Fruit fly (Drosophila melanogaster): ENCODE data around the gene CG15465.

The CG15465 gene

dm6 chrX:5061989-5062388 lies 23.6 kb upstream of the CG15465 start (continued):
- no peak for TF ChIP-seq Gug (GFP tag; IDR thresholded peaks at IDR 0.05)
- no peak for TF ChIP-seq CG8281 (tag; optimal IDR thresholded peaks at IDR 0.05)
- no peak; the same call in none of the 2 replicates for TF ChIP-seq Rfx (GFP tag; IDR thresholded peaks at IDR 0.05)
- TF ChIP-seq lov (optimal IDR thresholded peaks at IDR 0.05): no peak
- no peak for TF ChIP-seq lov (GFP tag; IDR thresholded peaks at IDR 0.05)
- TF ChIP-seq insv (GFP tag; optimal IDR thresholded peaks at IDR 0.05): no peak
- TF ChIP-seq Ets65A (GFP tag): peak; percentile 12
- TF ChIP-seq CG12155 (GFP tag; optimal IDR thresholded peaks at IDR 0.05): no peak
- TF ChIP-seq gcm (GFP tag; optimal IDR thresholded peaks at IDR 0.05): no peak
- no peak for TF ChIP-seq CG16779 (GFP tag; IDR thresholded peaks at IDR 0.05)
- TF ChIP-seq CG13123 (GFP tag; optimal IDR thresholded peaks at IDR 0.05): no peak
- no peak for TF ChIP-seq CG3281 (GFP tag; optimal IDR thresholded peaks at IDR 0.05)
- TF ChIP-seq Neu2 (GFP tag; optimal IDR thresholded peaks at IDR 0.05; ENCODE audit: borderline replicate concordance): no peak
- TF ChIP-seq Sox102F (GFP tag; optimal IDR thresholded peaks at IDR 0.05): peak; percentile 13
- TF ChIP-seq cas (GFP tag; IDR thresholded peaks at IDR 0.05): no peak
- TF ChIP-seq hbn (GFP tag; IDR thresholded peaks at IDR 0.05; ENCODE audit: partially characterized antibody): no peak
- TF ChIP-seq pho (GFP tag; optimal IDR thresholded peaks at IDR 0.05): no peak
- TF ChIP-seq cwo (GFP tag; optimal IDR thresholded peaks at IDR 0.05): no peak
- no peak for TF ChIP-seq CG8290 (GFP tag; optimal IDR thresholded peaks at IDR 0.05)
- TF ChIP-seq CG8290 (tag; optimal IDR thresholded peaks at IDR 0.05): no peak
- TF ChIP-seq CG5180 (GFP tag; optimal IDR thresholded peaks at IDR 0.05): no peak
- no peak for TF ChIP-seq run (tag; optimal IDR thresholded peaks at IDR 0.05)
- no peak for TF ChIP-seq CG6272 (GFP tag; IDR thresholded peaks at IDR 0.05)
- no peak for TF ChIP-seq croc (GFP tag; conservative IDR thresholded peaks at IDR 0.05)
- TF ChIP-seq TFAM (GFP tag; optimal IDR thresholded peaks at IDR 0.05): no peak
- no peak for TF ChIP-seq CG10654 (GFP tag; optimal IDR thresholded peaks at IDR 0.05)
- no peak for TF ChIP-seq CkIIα-i1 (GFP tag; IDR thresholded peaks at IDR 0.05)
- TF ChIP-seq cg (GFP tag; optimal IDR thresholded peaks at IDR 0.05): no peak
- TF ChIP-seq CG1647 (GFP tag; optimal IDR thresholded peaks at IDR 0.05): no peak
- no peak for TF ChIP-seq CG11560 (tag; IDR thresholded peaks at IDR 0.05)
- TF ChIP-seq CG6683 (GFP tag; optimal IDR thresholded peaks at IDR 0.05): no peak
- TF ChIP-seq B-H1 (GFP tag; IDR thresholded peaks at IDR 0.05): peak; percentile 36; the same call in 2 of the 3 replicates
- TF ChIP-seq CG6791 (GFP tag; IDR thresholded peaks at IDR 0.05; ENCODE audit: partially characterized antibody): no peak
- no peak for TF ChIP-seq corto (GFP tag; optimal IDR thresholded peaks at IDR 0.05)
- no peak for TF ChIP-seq CG17328 (GFP tag; IDR thresholded peaks at IDR 0.05)
- 0 out of 3 replicates have a peak, but pooled peaks have one; percentile 15 for TF ChIP-seq gce (GFP tag; IDR thresholded peaks at IDR 0.05)
- TF ChIP-seq Poxn (GFP tag; IDR thresholded peaks at IDR 0.05): no peak
- TF ChIP-seq dysf (GFP tag; IDR thresholded peaks at IDR 0.05): peak; percentile 25; the same call in 1 of the 3 replicates
- no peak for TF ChIP-seq CG17186 (GFP tag; optimal IDR thresholded peaks at IDR 0.05)
- TF ChIP-seq E2f1 (GFP tag; IDR thresholded peaks at IDR 0.05): no peak
- no peak for TF ChIP-seq CG4404 (GFP tag; IDR thresholded peaks at IDR 0.05)
- TF ChIP-seq CG4360 (GFP tag; IDR thresholded peaks at IDR 0.05): no peak
- no peak for TF ChIP-seq CG30020 (tag; optimal IDR thresholded peaks at IDR 0.05)
- no peak for TF ChIP-seq Six4 (GFP tag; optimal IDR thresholded peaks at IDR 0.05)
- TF ChIP-seq sisA (GFP tag; IDR thresholded peaks at IDR 0.05): no peak
- TF ChIP-seq CHES-1-like (GFP tag; optimal IDR thresholded peaks at IDR 0.05): no peak
- no peak for TF ChIP-seq CG10959 (GFP tag; IDR thresholded peaks at IDR 0.05)
- TF ChIP-seq hth (optimal IDR thresholded peaks at IDR 0.05): no peak
- no peak for TF ChIP-seq Doc2 (GFP tag; IDR thresholded peaks at IDR 0.05)
- no peak for TF ChIP-seq CG15601 (tag; optimal IDR thresholded peaks at IDR 0.05)
- peak; percentile 34; the same call in 1 of the 3 replicates for TF ChIP-seq tgo (GFP tag; IDR thresholded peaks at IDR 0.05)
- no peak for TF ChIP-seq seq (GFP tag; IDR thresholded peaks at IDR 0.05)
- no peak for TF ChIP-seq BtbVII (GFP tag; optimal IDR thresholded peaks at IDR 0.05)
